Fruit fly (Drosophila melanogaster): ENCODE measurements around the gene CG14374.

Gene CG14374

dm6 chr3R:13446489-13446888, 49.5 kb upstream of the CG14374 start (continued):
- TF ChIP-seq Spps (tag; optimal IDR thresholded peaks at IDR 0.05) = peak; percentile 6
- TF ChIP-seq dati (GFP tag; IDR thresholded peaks at IDR 0.05) = no peak
- no peak for TF ChIP-seq MESR4 (GFP tag; optimal IDR thresholded peaks at IDR 0.05)
- TF ChIP-seq tgo (GFP tag; IDR thresholded peaks at IDR 0.05) = 0 out of 3 replicates have a peak, but pooled peaks have one; percentile 14
- no peak for TF ChIP-seq sc (optimal IDR thresholded peaks at IDR 0.05)
- peak; percentile 8 for TF ChIP-seq sc (GFP tag; optimal IDR thresholded peaks at IDR 0.05)
- no peak for TF ChIP-seq CG32767 (GFP tag; IDR thresholded peaks at IDR 0.05)
- no peak for TF ChIP-seq Kr (GFP tag; optimal IDR thresholded peaks at IDR 0.05)
- no peak for TF ChIP-seq CG2875 (GFP tag; optimal IDR thresholded peaks at IDR 0.05)
- no peak for TF ChIP-seq pan (optimal IDR thresholded peaks at IDR 0.05)
- TF ChIP-seq pan (GFP tag; optimal IDR thresholded peaks at IDR 0.05 in 1 of 2, IDR thresholded peaks at IDR 0.05 in 1 of 2) = no peak
- no peak for TF ChIP-seq CG42726 (GFP tag; IDR thresholded peaks at IDR 0.05; ENCODE audit: partially characterized antibody)
- TF ChIP-seq CG9727 (GFP tag; optimal IDR thresholded peaks at IDR 0.05) = peak; percentile 37
- TF ChIP-seq psq (GFP tag; optimal IDR thresholded peaks at IDR 0.05) = no peak
- TF ChIP-seq Xrp1 (GFP tag; IDR thresholded peaks at IDR 0.05) = peak; percentile 60
- TF ChIP-seq schlank (tag; optimal IDR thresholded peaks at IDR 0.05) = no peak
- TF ChIP-seq Bteb2 (GFP tag; optimal IDR thresholded peaks at IDR 0.05) = no peak
- TF ChIP-seq CG11723 (GFP tag; optimal IDR thresholded peaks at IDR 0.05) = no peak
- no peak for TF ChIP-seq exex (tag; optimal IDR thresholded peaks at IDR 0.05)
- no peak for TF ChIP-seq Antp (GFP tag; optimal IDR thresholded peaks at IDR 0.05)
- no peak for TF ChIP-seq CG7786 (GFP tag; optimal IDR thresholded peaks at IDR 0.05)
- TF ChIP-seq ash1 (GFP tag; optimal IDR thresholded peaks at IDR 0.05) = no peak
- TF ChIP-seq chif (GFP tag; optimal IDR thresholded peaks at IDR 0.05) = peak in 1 of 2 experiments; percentile 47
- peak; percentile 68; the same call in 2 of the 3 replicates for TF ChIP-seq dysf (GFP tag; IDR thresholded peaks at IDR 0.05)
- TF ChIP-seq rib (GFP tag; IDR thresholded peaks at IDR 0.05) = no peak
- TF ChIP-seq Sin3A (optimal IDR thresholded peaks at IDR 0.05) = no peak
- TF ChIP-seq gem (tag; optimal IDR thresholded peaks at IDR 0.05) = peak; percentile 81
- TF ChIP-seq NK7.1 (GFP tag; optimal IDR thresholded peaks at IDR 0.05) = no peak
- TF ChIP-seq CG1602 (GFP tag; optimal IDR thresholded peaks at IDR 0.05) = peak; percentile 13
- TF ChIP-seq shn (GFP tag; optimal IDR thresholded peaks at IDR 0.05) = no peak
- no peak for TF ChIP-seq maf-S (GFP tag; optimal IDR thresholded peaks at IDR 0.05)
- TF ChIP-seq knrl (GFP tag; IDR thresholded peaks at IDR 0.05; ENCODE audit: partially characterized antibody) = no peak
- peak; percentile 43 for TF ChIP-seq Nf-YB (GFP tag; optimal IDR thresholded peaks at IDR 0.05)
- TF ChIP-seq fd3F (GFP tag; optimal IDR thresholded peaks at IDR 0.05) = peak; percentile 52
- TF ChIP-seq fd96Cb (tag; optimal IDR thresholded peaks at IDR 0.05) = peak; percentile 60
- no peak for TF ChIP-seq dm (GFP tag; optimal IDR thresholded peaks at IDR 0.05)
- no peak for TF ChIP-seq Dbx (GFP tag; IDR thresholded peaks at IDR 0.05)
- TF ChIP-seq ATbp (GFP tag; optimal IDR thresholded peaks at IDR 0.05) = no peak
- TF ChIP-seq CG4328 (GFP tag; optimal IDR thresholded peaks at IDR 0.05) = no peak
- no peak for TF ChIP-seq ERR (GFP tag; optimal IDR thresholded peaks at IDR 0.05)
- no peak; the same call in 1 of the 2 replicates for TF ChIP-seq CG6689 (GFP tag; IDR thresholded peaks at IDR 0.05)
- no peak for TF ChIP-seq Rx (GFP tag; IDR thresholded peaks at IDR 0.05)
- no peak for TF ChIP-seq D (optimal IDR thresholded peaks at IDR 0.05)
- TF ChIP-seq D (GFP tag; optimal IDR thresholded peaks at IDR 0.05) = peak; percentile 13
- TF ChIP-seq CG15601 (tag; optimal IDR thresholded peaks at IDR 0.05) = no peak
- no peak for TF ChIP-seq CG18011 (GFP tag; optimal IDR thresholded peaks at IDR 0.05)
- TF ChIP-seq vfl (GFP tag; optimal IDR thresholded peaks at IDR 0.05) = no peak
- TF ChIP-seq br (optimal IDR thresholded peaks at IDR 0.05) = no peak
- TF ChIP-seq Adf1 (GFP tag; IDR thresholded peaks at IDR 0.05) = no peak
- TF ChIP-seq MTF-1 (GFP tag; optimal IDR thresholded peaks at IDR 0.05; ENCODE audit: borderline replicate concordance) = no peak
- TF ChIP-seq CG3847 (GFP tag; IDR thresholded peaks at IDR 0.05) = peak; percentile 43
- no peak for TF ChIP-seq repo (GFP tag; optimal IDR thresholded peaks at IDR 0.05)
- TF ChIP-seq her (GFP tag; optimal IDR thresholded peaks at IDR 0.05) = no peak

All from whole organism, embryonic.